Fruit fly (Drosophila melanogaster): Measurements from ENCODE around the gene Srr.

- TF ChIP-seq Smox (GFP tag; optimal IDR thresholded peaks at IDR 0.05) (no peak), CG10669 (GFP tag; optimal IDR thresholded peaks at IDR 0.05) (no peak), CG31627 (GFP tag; optimal IDR thresholded peaks at IDR 0.05) (no peak), svp (GFP tag) (no peak), Gug (GFP tag; IDR thresholded peaks at IDR 0.05) (no peak)
Observed at dm6 chr3R:9343645-9344044, 21.6 kb upstream of the Srr start.

Data from whole organism, prepupa.